Fruit fly (Drosophila melanogaster): Measurements from ENCODE around the gene Pdss2.

The Pdss2 gene

dm6 chr3L:21009405-21010120, 18.2 kb upstream of the Pdss2 start (continued):
- TF ChIP-seq gro (GFP tag; optimal IDR thresholded peaks at IDR 0.05) (peak; percentile 18), CG14050 (GFP tag; IDR thresholded peaks at IDR 0.05) (0 out of 3 replicates have a peak, but pooled peaks have one; percentile 49), cwo (GFP tag; optimal IDR thresholded peaks at IDR 0.05) (peak; percentile 71), chif (GFP tag; optimal IDR thresholded peaks at IDR 0.05) (peak; percentile 9 to 19), CG10209 (GFP tag; optimal IDR thresholded peaks at IDR 0.05) (peak; percentile 18), CG10654 (GFP tag; optimal IDR thresholded peaks at IDR 0.05) (no peak), emc (GFP tag; optimal IDR thresholded peaks at IDR 0.05) (no peak), CG4707 (GFP tag; optimal IDR thresholded peaks at IDR 0.05) (peak; percentile 97), tup (GFP tag; optimal IDR thresholded peaks at IDR 0.05) (no peak), ewg (GFP tag; optimal IDR thresholded peaks at IDR 0.05) (peak; percentile 16), CG10565 (GFP tag; optimal IDR thresholded peaks at IDR 0.05) (no peak), CG3407 (GFP tag; optimal IDR thresholded peaks at IDR 0.05) (peak; percentile 100), pho (GFP tag; optimal IDR thresholded peaks at IDR 0.05) (peak; percentile 48), Ets65A (GFP tag) (peak; percentile 58), trh (GFP tag; optimal IDR thresholded peaks at IDR 0.05) (no peak), CG33213 (GFP tag; optimal IDR thresholded peaks at IDR 0.05) (peak; percentile 20), sug (tag; optimal IDR thresholded peaks at IDR 0.05) (peak; percentile 19), bsh (GFP tag; optimal IDR thresholded peaks at IDR 0.05) (peak; percentile 52 to 69), CG11695 (GFP tag; IDR thresholded peaks at IDR 0.05) (peak; percentile 69), CG7786 (GFP tag; optimal IDR thresholded peaks at IDR 0.05) (peak; percentile 45), bigmax (GFP tag; optimal IDR thresholded peaks at IDR 0.05) (peak; percentile 13), zf30C (GFP tag; optimal IDR thresholded peaks at IDR 0.05) (no peak), CkIIα-i1 (GFP tag; IDR thresholded peaks at IDR 0.05) (no peak), Usf (GFP tag; optimal IDR thresholded peaks at IDR 0.05) (no peak), CG2120 (GFP tag; optimal IDR thresholded peaks at IDR 0.05) (peak; percentile 75), CG13424 (tag; optimal IDR thresholded peaks at IDR 0.05) (peak; percentile 21), Xbp1 (GFP tag; optimal IDR thresholded peaks at IDR 0.05) (peak; percentile 51), zen (tag; optimal IDR thresholded peaks at IDR 0.05) (no peak), CG7928 (GFP tag; optimal IDR thresholded peaks at IDR 0.05) (no peak), CG11696 (GFP tag; IDR thresholded peaks at IDR 0.05) (peak; percentile 48; the same call in 1 of the 2 replicates), PHDP (tag; optimal IDR thresholded peaks at IDR 0.05) (peak; percentile 54), CG18011 (GFP tag; optimal IDR thresholded peaks at IDR 0.05) (peak; percentile 36), Scr (GFP tag; IDR thresholded peaks at IDR 0.05; ENCODE audit: partially characterized antibody) (0 out of 2 replicates have a peak, but pooled peaks have one; percentile 16), CG33557 (GFP tag; optimal IDR thresholded peaks at IDR 0.05) (no peak), Ada2b (GFP tag; IDR thresholded peaks at IDR 0.05) (peak; percentile 58), CG9797 (GFP tag; optimal IDR thresholded peaks at IDR 0.05) (no peak), bab2 (GFP tag; optimal IDR thresholded peaks at IDR 0.05) (peak; percentile 20), CG12104 (GFP tag; optimal IDR thresholded peaks at IDR 0.05) (peak; percentile 26), lab (GFP tag; optimal IDR thresholded peaks at IDR 0.05) (peak; percentile 70), MBD-R2 (GFP tag; IDR thresholded peaks at IDR 0.05) (peak; percentile 52; the same call in 1 of the 2 replicates), Meics (GFP tag; optimal IDR thresholded peaks at IDR 0.05) (peak; percentile 50), sens-2 (GFP tag; IDR thresholded peaks at IDR 0.05) (peak; percentile 79), CG8944 (GFP tag; optimal IDR thresholded peaks at IDR 0.05) (no peak), bbx (GFP tag; IDR thresholded peaks at IDR 0.05; ENCODE audit: partially characterized antibody) (peak; percentile 34; the same call in 1 of the 2 replicates), CG2712 (tag; optimal IDR thresholded peaks at IDR 0.05) (no peak), CG1647 (GFP tag; optimal IDR thresholded peaks at IDR 0.05) (no peak), Sry-β (GFP tag; optimal IDR thresholded peaks at IDR 0.05) (no peak), slou (GFP tag; optimal IDR thresholded peaks at IDR 0.05) (no peak), CG10274 (GFP tag; optimal IDR thresholded peaks at IDR 0.05) (no peak)
